Worm (Caenorhabditis elegans) whole organism, mixed stage, embryonic: ENCODE measurements around the gene C07A9.9.
A peak's percentile ranks its signal among the peaks of the same experiment; 100 is the strongest.

Source experiments
- M03D4.4 ChIP-seq: sonication (generic microtip); optimal IDR thresholded peaks from 2 replicates; lab custom pipeline; 2017; ENCODE audit warnings: mild to moderate bottlenecking, missing genetic modification characterization, missing compliant biosample characterization
- bed-3 ChIP-seq: fragments of 200-800 bp; sonication (Bioruptor generic); optimal IDR thresholded peaks from 3 replicates; lab custom pipeline; 2018; ENCODE audit warnings: mild to moderate bottlenecking, missing genetic modification characterization, moderate library complexity, missing compliant biosample characterization
- blmp-1 ChIP-seq: fragments of 150-350 bp; optimal IDR thresholded peaks from 2 replicates; lab custom pipeline; 2014; ENCODE audit warnings: missing biosample characterization, missing genetic modification characterization
- ceh-43 ChIP-seq: fragments of 200-800 bp; sonication (Bioruptor generic); optimal IDR thresholded peaks from 2 replicates; lab custom pipeline; 2018; ENCODE audit warnings: mild to moderate bottlenecking, missing genetic modification characterization, moderate library complexity, missing compliant biosample characterization
- ceh-83 ChIP-seq: fragments of 200-800 bp; sonication (Bioruptor generic); optimal IDR thresholded peaks from 2 replicates; lab custom pipeline; 2018; ENCODE audit warnings: mild to moderate bottlenecking, missing genetic modification characterization, missing compliant biosample characterization
- ces-1 ChIP-seq: fragments of 150-350 bp; optimal IDR thresholded peaks from 2 replicates; lab custom pipeline; 2014; ENCODE audit warnings: missing biosample characterization, missing genetic modification reagents, missing genetic modification characterization
- cnd-1 ChIP-seq: fragments of 200-800 bp; sonication (Bioruptor generic); optimal IDR thresholded peaks from 2 replicates; lab custom pipeline; 2018; ENCODE audit warnings: mild to moderate bottlenecking, missing genetic modification characterization, missing compliant biosample characterization
- drap-1 ChIP-seq: fragments of 200-800 bp; sonication (Bioruptor generic); optimal IDR thresholded peaks from 3 replicates; lab custom pipeline; 2018; ENCODE audit warnings: mild to moderate bottlenecking, missing genetic modification characterization, missing compliant biosample characterization
- elt-1 ChIP-seq: sonication (generic microtip); optimal IDR thresholded peaks from 2 replicates; lab custom pipeline; 2017; ENCODE audit warnings: missing genetic modification characterization, mild to moderate bottlenecking, missing compliant biosample characterization, antibody characterized with exemption, moderate library complexity, borderline replicate concordance; ENCODE audit not compliant: insufficient read depth
- elt-3 ChIP-seq: fragments of 150-350 bp; optimal IDR thresholded peaks from 2 replicates; lab custom pipeline; 2014; ENCODE audit warnings: missing biosample characterization, missing genetic modification characterization
- flh-1 ChIP-seq: fragments of 200-800 bp; sonication (Bioruptor generic); optimal IDR thresholded peaks from 2 replicates; lab custom pipeline; 2018; ENCODE audit warnings: mild to moderate bottlenecking, missing genetic modification characterization, moderate library complexity, missing compliant biosample characterization
- ham-2 ChIP-seq: fragments of 200-800 bp; sonication (Bioruptor generic); optimal IDR thresholded peaks from 2 replicates; lab custom pipeline; 2018; ENCODE audit warnings: mild to moderate bottlenecking, missing genetic modification characterization, missing compliant biosample characterization
- hlh-1 ChIP-seq: fragments of 150-350 bp; optimal IDR thresholded peaks from 2 replicates; lab custom pipeline; 2014; ENCODE audit warnings: missing biosample characterization, missing genetic modification reagents, missing genetic modification characterization
- lin-13 ChIP-seq: fragments of 150-350 bp; optimal IDR thresholded peaks from 2 replicates; lab custom pipeline; 2014; ENCODE audit warnings: missing biosample characterization, missing genetic modification characterization
- lin-32 ChIP-seq: fragments of 200-800 bp; sonication (Bioruptor generic); optimal IDR thresholded peaks from 2 replicates; lab custom pipeline; 2018; ENCODE audit warnings: mild to moderate bottlenecking, missing genetic modification characterization, missing compliant biosample characterization
- lsy-2 ChIP-seq: fragments of 150-350 bp; optimal IDR thresholded peaks from 2 replicates; lab custom pipeline; 2014; ENCODE audit warnings: missing biosample characterization, missing genetic modification characterization
- mep-1 ChIP-seq: fragments of 150-350 bp; optimal IDR thresholded peaks from 2 replicates; lab custom pipeline; 2017; ENCODE audit warnings: missing biosample characterization, missing genetic modification reagents, missing genetic modification characterization, inconsistent platforms
- mls-2 ChIP-seq: sonication (generic microtip); optimal IDR thresholded peaks from 2 replicates; lab custom pipeline; 2016; ENCODE audit warnings: mild to moderate bottlenecking, missing genetic modification characterization, moderate library complexity, missing compliant biosample characterization
- nhr-12 ChIP-seq: fragments of 150-350 bp; optimal IDR thresholded peaks from 2 replicates; lab custom pipeline; 2014; ENCODE audit warnings: missing biosample characterization, missing genetic modification characterization
- nhr-2 ChIP-seq: fragments of 150-350 bp; optimal IDR thresholded peaks from 2 replicates; lab custom pipeline; 2014; ENCODE audit warnings: missing biosample characterization, missing genetic modification characterization
- nhr-237 ChIP-seq: fragments of 150-350 bp; optimal IDR thresholded peaks from 2 replicates; lab custom pipeline; 2014; ENCODE audit warnings: missing biosample characterization, missing genetic modification characterization
- pha-4 ChIP-seq: fragments of 150-350 bp; optimal IDR thresholded peaks from 2 replicates; lab custom pipeline; 2018; ENCODE audit warnings: missing biosample characterization, missing genetic modification reagents, missing genetic modification characterization
- snpc-4 ChIP-seq: fragments of 150-350 bp; optimal IDR thresholded peaks from 2 replicates; lab custom pipeline; 2014; ENCODE audit warnings: missing biosample characterization, missing genetic modification characterization
- sptf-1 ChIP-seq: sonication (generic microtip); optimal IDR thresholded peaks from 2 replicates; lab custom pipeline; 2017; ENCODE audit warnings: mild to moderate bottlenecking, missing genetic modification characterization, moderate library complexity, missing compliant biosample characterization
- tbx-8 ChIP-seq: fragments of 200-800 bp; sonication (Bioruptor generic); optimal IDR thresholded peaks from 2 replicates; lab custom pipeline; 2018; ENCODE audit warnings: mild to moderate bottlenecking, missing genetic modification characterization, moderate library complexity, missing compliant biosample characterization
- unc-120 ChIP-seq: sonication (generic microtip); optimal IDR thresholded peaks from 2 replicates; lab custom pipeline; 2017; ENCODE audit warnings: missing genetic modification characterization, missing compliant biosample characterization; ENCODE audit not compliant: poor library complexity, severe bottlenecking
- unc-39 ChIP-seq: fragments of 150-350 bp; optimal IDR thresholded peaks from 2 replicates; lab custom pipeline; 2014; ENCODE audit warnings: missing biosample characterization, missing genetic modification characterization
- unc-62 ChIP-seq: fragments of 150-350 bp; optimal IDR thresholded peaks from 2 replicates; lab custom pipeline; 2014; ENCODE audit warnings: missing biosample characterization, missing genetic modification reagents, missing genetic modification characterization
- zip-8 ChIP-seq: fragments of 150-350 bp; optimal IDR thresholded peaks from 2 replicates; lab custom pipeline; 2014; ENCODE audit warnings: missing biosample characterization, missing genetic modification characterization
- ztf-11 ChIP-seq: fragments of 150-350 bp; optimal IDR thresholded peaks from 2 replicates; lab custom pipeline; 2014; ENCODE audit warnings: missing biosample characterization, missing genetic modification characterization

C07A9.9 gene

DNA sequence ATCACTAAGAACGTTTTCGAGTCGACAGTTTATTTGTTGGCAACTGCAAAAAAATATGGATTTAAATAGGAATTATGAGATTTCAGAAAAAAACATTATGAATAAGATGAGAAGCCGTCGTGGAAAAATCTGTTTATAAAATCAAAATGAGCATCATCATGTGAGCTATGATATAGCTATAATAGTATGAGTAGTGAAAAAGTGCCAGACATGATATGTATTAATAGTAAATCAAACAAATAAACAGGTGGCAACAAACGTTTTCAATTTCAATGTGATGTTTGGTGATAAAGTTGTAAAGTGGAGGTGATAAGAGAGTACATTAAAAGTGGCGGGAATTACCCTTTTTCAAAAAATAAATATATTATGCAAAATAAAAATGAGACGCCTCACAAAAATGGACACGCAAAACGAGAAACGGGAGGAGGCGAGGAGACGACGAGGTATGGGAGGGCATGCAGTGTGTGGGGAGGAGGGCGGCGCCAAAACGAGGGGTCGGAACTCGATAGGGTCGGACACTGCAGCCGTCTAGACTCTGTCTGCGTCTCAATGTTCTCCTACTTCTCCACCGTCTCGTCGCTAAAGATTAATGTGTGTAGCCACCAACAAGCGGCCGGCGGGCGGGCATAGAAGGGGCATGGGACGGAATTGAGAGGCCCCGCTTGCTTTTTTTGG, at the start of gene C07A9.9:
TSS of gene C07A9.9 (minus strand) at position 51 of the 675 bp plus-strand sequence.
- no peak for TF ChIP-seq unc-39
- peak; percentile 75 for TF ChIP-seq sptf-1 (tag; lab: Kevin White, UChicago)
- no peak for TF ChIP-seq pha-4 (tag; lab: Kevin White, UChicago)
- peak; percentile 54 for TF ChIP-seq mls-2
- peak; percentile 20 for TF ChIP-seq nhr-237 (tag; lab: Kevin White, UChicago)
- no peak for TF ChIP-seq hlh-1 (tag; lab: Kevin White, UChicago)
- TF ChIP-seq zip-8 (tag; lab: Kevin White, UChicago) = no peak
- peak; percentile 35 for TF ChIP-seq elt-1 (tag; lab: Kevin White, UChicago)
- TF ChIP-seq unc-120 (tag; lab: Kevin White, UChicago) = peak; percentile 84
- no peak for TF ChIP-seq blmp-1 (tag; lab: Kevin White, UChicago)
- TF ChIP-seq ces-1 (GFP tag; lab: Kevin White, UChicago) = peak; percentile 19
- peak; percentile 38 for TF ChIP-seq lsy-2 (tag; lab: Kevin White, UChicago)
- peak; percentile 50 for TF ChIP-seq M03D4.4 (tag; lab: Kevin White, UChicago)
- TF ChIP-seq ham-2 (GFP tag; lab: Kevin White, UChicago) = peak; percentile 98
- TF ChIP-seq unc-62 (GFP tag; lab: Kevin White, UChicago) = peak; percentile 20
- TF ChIP-seq lin-13 = peak; percentile 20
- no peak for TF ChIP-seq mep-1

- TF ChIP-seq lin-13 (no peak), nhr-2 (tag; lab: Kevin White, UChicago) (no peak), blmp-1 (tag; lab: Kevin White, UChicago) (no peak), zip-8 (tag; lab: Kevin White, UChicago) (no peak)
Measured at ce11 chrIII:9714731-9715130, 47.3 kb upstream of the C07A9.9 start.

DNA sequence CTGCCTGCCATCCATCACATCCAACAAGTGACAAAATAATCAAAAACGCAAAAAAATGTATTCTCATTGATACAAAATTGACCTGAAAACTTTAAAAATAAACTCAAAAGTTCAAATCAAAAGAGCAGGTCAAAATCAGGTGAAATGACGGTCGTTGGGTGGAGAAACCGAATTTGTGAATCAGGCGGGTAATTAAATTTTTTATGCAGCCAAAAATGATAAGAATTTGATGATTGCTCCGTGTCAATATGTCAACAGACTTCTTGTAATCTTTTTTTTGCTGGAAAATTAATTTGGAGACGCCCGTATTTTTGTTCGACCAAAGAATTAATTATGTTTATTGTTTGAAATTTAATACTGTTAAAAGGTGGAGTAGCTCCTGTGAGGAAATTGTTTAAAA, 46.4 kb upstream of the C07A9.9 start, which contains the start of gene ncx-6:
TSS of gene ncx-6 (minus strand) at position 88 of the 400 bp plus-strand sequence.
- no peak for TF ChIP-seq drap-1 (GFP tag; lab: Kevin White, UChicago)
- TF ChIP-seq tbx-8 (GFP tag; lab: Kevin White, UChicago) = no peak
- TF ChIP-seq ztf-11 (tag; lab: Kevin White, UChicago) = no peak
- no peak for TF ChIP-seq unc-62 (GFP tag; lab: Kevin White, UChicago)
- no peak for TF ChIP-seq mls-2
- no peak for TF ChIP-seq ces-1 (GFP tag; lab: Kevin White, UChicago)
- TF ChIP-seq hlh-1 (tag; lab: Kevin White, UChicago) = no peak
- TF ChIP-seq ceh-43 (GFP tag; lab: Kevin White, UChicago) = no peak
- no peak for TF ChIP-seq cnd-1
- TF ChIP-seq pha-4 (tag; lab: Kevin White, UChicago) = no peak
- no peak for TF ChIP-seq ceh-83
- TF ChIP-seq elt-3 (tag; lab: Kevin White, UChicago) = no peak

DNA sequence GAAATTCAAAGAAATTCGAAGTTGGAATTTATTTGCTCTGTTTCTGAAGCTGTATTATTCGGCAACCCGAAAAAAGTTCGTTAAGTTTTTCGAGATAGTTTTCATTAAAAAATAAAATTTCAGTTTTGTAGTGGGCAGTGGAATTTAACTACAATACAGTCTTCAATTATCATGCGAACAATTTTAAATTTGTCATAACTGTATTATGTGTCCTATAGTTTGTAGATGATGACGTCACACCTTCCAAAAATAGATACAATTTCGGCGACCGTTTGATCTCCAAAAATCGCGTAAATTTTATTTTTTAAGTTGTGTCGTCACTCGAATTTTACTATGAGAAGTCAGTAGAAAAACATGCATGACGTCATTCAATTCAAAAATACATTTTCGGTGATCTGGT, 45.7 kb upstream of the C07A9.9 start:
- TF ChIP-seq zip-8 (tag; lab: Kevin White, UChicago) (peak; percentile 81), elt-3 (tag; lab: Kevin White, UChicago) (no peak), hlh-1 (tag; lab: Kevin White, UChicago) (no peak), snpc-4 (tag; lab: Kevin White, UChicago) (no peak)
- TF ChIP-seq, all 35 proteins: peak for 1

DNA sequence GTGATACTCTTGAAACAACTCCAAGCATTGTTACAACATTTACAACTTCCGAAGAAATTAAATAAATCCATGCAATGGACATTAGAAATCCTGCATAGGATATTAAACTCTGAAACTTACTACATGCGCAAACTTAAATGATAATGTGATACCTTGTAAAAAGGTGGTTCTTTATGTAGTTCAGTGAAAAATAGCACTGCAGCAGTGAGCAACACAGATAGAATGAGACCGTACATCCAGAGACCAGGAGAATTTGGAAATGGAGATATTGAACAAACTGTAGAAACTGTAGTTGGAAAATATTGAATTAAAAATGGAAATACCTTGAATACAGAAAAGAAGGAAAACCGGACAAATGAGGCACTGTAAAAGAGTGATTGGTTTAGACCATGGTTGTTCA, 43.7 kb upstream of the C07A9.9 start:
- TF ChIP-seq elt-1 (tag; lab: Kevin White, UChicago) (no peak), bed-3 (GFP tag; lab: Kevin White, UChicago) (no peak), elt-3 (tag; lab: Kevin White, UChicago) (no peak), unc-120 (tag; lab: Kevin White, UChicago) (no peak), lin-32 (GFP tag; lab: Kevin White, UChicago) (no peak), ztf-11 (tag; lab: Kevin White, UChicago) (no peak), ceh-83 (no peak), mep-1 (no peak), nhr-237 (tag; lab: Kevin White, UChicago) (no peak), nhr-12 (tag; lab: Kevin White, UChicago) (no peak), flh-1 (GFP tag; lab: Kevin White, UChicago) (no peak), cnd-1 (no peak), sptf-1 (tag; lab: Kevin White, UChicago) (no peak), pha-4 (tag; lab: Kevin White, UChicago) (no peak)
